Worm (Caenorhabditis elegans) whole organism, early embryonic: ENCODE results near the gene pitr-3.

ENCODE experiments used
- B0310.2 ChIP-seq: sonication (generic microtip); optimal IDR thresholded peaks from 2 replicates; lab custom pipeline; 2016; ENCODE audit warnings: mild to moderate bottlenecking, missing genetic modification characterization, missing compliant biosample characterization
- F13C5.2 ChIP-seq: sonication (generic microtip); optimal IDR thresholded peaks from 2 replicates; lab custom pipeline; 2017; ENCODE audit warnings: mild to moderate bottlenecking, missing genetic modification characterization, inconsistent platforms, missing compliant biosample characterization
- aly-1 ChIP-seq: sonication (generic microtip); optimal IDR thresholded peaks from 2 replicates; lab custom pipeline; 2016; ENCODE audit warnings: missing genetic modification characterization, missing compliant biosample characterization
- ama-1 ChIP-seq: fragments of 150-350 bp; optimal IDR thresholded peaks from 2 replicates; lab custom pipeline; 2014
- ceh-13 ChIP-seq: fragments of 200-800 bp; sonication (Bioruptor generic); optimal IDR thresholded peaks from 2 replicates; lab custom pipeline; 2018; ENCODE audit warnings: mild to moderate bottlenecking, missing genetic modification characterization, missing compliant biosample characterization
- ceh-36 ChIP-seq: sonication (generic microtip); optimal IDR thresholded peaks from 2 replicates; lab custom pipeline; 2016; ENCODE audit warnings: missing genetic modification characterization, inconsistent platforms, missing compliant biosample characterization
- ets-7 ChIP-seq: sonication (generic microtip); optimal IDR thresholded peaks from 2 replicates; lab custom pipeline; 2016; ENCODE audit warnings: missing genotype, missing genetic modification characterization, missing compliant biosample characterization
- flt-1 ChIP-seq: fragments of 200-800 bp; sonication (Bioruptor generic); IDR thresholded peaks from 2 replicates; pipeline ENCODE4 v1.3.6; 2022; ENCODE audit warnings: missing genetic modification characterization, missing compliant biosample characterization
- hmbx-1 ChIP-seq: sonication (generic microtip); optimal IDR thresholded peaks from 2 replicates; lab custom pipeline; 2016; ENCODE audit warnings: mild to moderate bottlenecking, missing genetic modification characterization, missing compliant biosample characterization
- hmg-4 ChIP-seq: fragments of 200-800 bp; sonication (Bioruptor generic); optimal IDR thresholded peaks from 2 replicates; lab custom pipeline; 2018; ENCODE audit warnings: mild to moderate bottlenecking, missing genetic modification characterization, missing compliant biosample characterization
- hnd-1 ChIP-seq: sonication (generic microtip); optimal IDR thresholded peaks from 2 replicates; lab custom pipeline; 2016; ENCODE audit warnings: missing genetic modification characterization, missing compliant biosample characterization
- pes-1 ChIP-seq: fragments of 200-800 bp; sonication (Bioruptor generic); IDR thresholded peaks from 2 replicates; pipeline ENCODE4 v1.3.6; 2022; ENCODE audit warnings: missing genetic modification reagents, missing genetic modification characterization, missing compliant biosample characterization
- scrt-1 ChIP-seq: fragments of 200-800 bp; sonication (Bioruptor generic); IDR thresholded peaks from 2 replicates; pipeline ENCODE4 v1.3.6; 2022; ENCODE audit warnings: missing genetic modification characterization, missing compliant biosample characterization
- sea-1 ChIP-seq: fragments of 200-800 bp; sonication (Bioruptor generic); conservative IDR thresholded peaks from 2 replicates; pipeline ENCODE4 v1.3.6; 2022; ENCODE audit warnings: missing genetic modification characterization, missing compliant biosample characterization
- tbx-11 ChIP-seq: fragments of 200-800 bp; sonication (Bioruptor generic); IDR thresholded peaks from 2 replicates; pipeline ENCODE4 v1.3.6; 2022; ENCODE audit warnings: missing genetic modification characterization, missing compliant biosample characterization
- tbx-37 ChIP-seq: fragments of 200-800 bp; sonication (Bioruptor generic); conservative IDR thresholded peaks from 2 replicates; pipeline ENCODE4 v1.3.6; 2022; ENCODE audit warnings: missing genetic modification reagents, missing genetic modification characterization, missing compliant biosample characterization
- tra-4 ChIP-seq: sonication (generic microtip); optimal IDR thresholded peaks from 2 replicates; lab custom pipeline; 2017; ENCODE audit warnings: missing genetic modification characterization, missing compliant biosample characterization

pitr-3 gene

ce11 chrV:9130766-9131165 is 10.4 kb downstream of the pitr-3 start, which contains the start of gene F21C10.19:
TSS of gene F21C10.19 (plus strand) at chrV:9131066.
- TF ChIP-seq F13C5.2 (tag; lab: Kevin White, UChicago), result no peak
- TF ChIP-seq ets-7 (tag; lab: Kevin White, UChicago), result no peak
- TF ChIP-seq tbx-11, result no peak
- no peak for TF ChIP-seq tra-4 (tag; lab: Kevin White, UChicago)
- TF ChIP-seq ceh-36 (tag; lab: Kevin White, UChicago), result no peak
- no peak for TF ChIP-seq hnd-1 (tag; lab: Kevin White, UChicago)
- no peak for TF ChIP-seq ceh-13 (GFP tag; lab: Kevin White, UChicago)
- TF ChIP-seq hmbx-1 (tag; lab: Kevin White, UChicago), result no peak
- no peak for TF ChIP-seq aly-1 (tag; lab: Kevin White, UChicago)
- TF ChIP-seq B0310.2 (tag; lab: Kevin White, UChicago), result no peak

DNA sequence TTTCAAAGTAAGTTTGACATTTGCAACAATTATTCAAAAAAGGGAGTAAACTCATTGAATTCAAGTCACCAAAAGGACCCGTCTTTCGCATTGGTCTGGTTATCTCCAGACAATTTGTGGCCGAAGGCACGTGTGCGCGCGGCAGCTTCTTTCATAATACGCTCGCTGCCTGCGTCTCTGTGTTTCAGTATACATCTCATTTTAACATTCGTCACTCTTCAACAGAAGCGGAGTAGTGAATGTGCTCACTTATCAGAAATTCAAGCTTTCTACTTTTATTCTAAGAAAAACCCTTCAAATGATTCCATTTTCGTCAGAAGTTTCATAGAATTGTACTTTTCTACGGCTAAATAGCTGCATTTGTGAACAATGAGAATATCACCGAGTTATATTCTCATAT is 12.6 kb downstream of the pitr-3 start:
- TF ChIP-seq B0310.2 (tag; lab: Kevin White, UChicago), result no peak
- no peak for TF ChIP-seq pes-1 (GFP tag; lab: Robert Waterston, UW)
- TF ChIP-seq scrt-1 (GFP tag; lab: Robert Waterston, UW), result no peak
- TF ChIP-seq hmg-4 (GFP tag; lab: Kevin White, UChicago), result no peak
- TF ChIP-seq ceh-13 (GFP tag; lab: Kevin White, UChicago), result no peak
- TF ChIP-seq ama-1 (lab: Kevin White, UChicago), result no peak
- no peak for TF ChIP-seq tbx-37
- TF ChIP-seq aly-1 (tag; lab: Kevin White, UChicago), result no peak
- TF ChIP-seq hmbx-1 (tag; lab: Kevin White, UChicago), result no peak
- no peak for TF ChIP-seq ceh-36 (tag; lab: Kevin White, UChicago)

ce11 chrV:9127773-9128172 is 13.4 kb downstream of the pitr-3 start, which contains the start of gene F21C10.3:
TSS of gene F21C10.3 (plus strand) at chrV:9128073.
- no peak for TF ChIP-seq hmbx-1 (tag; lab: Kevin White, UChicago)
- TF ChIP-seq B0310.2 (tag; lab: Kevin White, UChicago), result no peak
- no peak for TF ChIP-seq tra-4 (tag; lab: Kevin White, UChicago)
- TF ChIP-seq F13C5.2 (tag; lab: Kevin White, UChicago), result no peak
- TF ChIP-seq ets-7 (tag; lab: Kevin White, UChicago), result no peak
- no peak for TF ChIP-seq flt-1 (GFP tag; lab: Robert Waterston, UW)
- TF ChIP-seq hnd-1 (tag; lab: Kevin White, UChicago), result no peak
- no peak for TF ChIP-seq ama-1 (lab: Kevin White, UChicago)
- no peak for TF ChIP-seq pes-1 (GFP tag; lab: Robert Waterston, UW)
- no peak for TF ChIP-seq tbx-37
- no peak for TF ChIP-seq scrt-1 (GFP tag; lab: Robert Waterston, UW)
- TF ChIP-seq aly-1 (tag; lab: Kevin White, UChicago), result no peak

ce11 chrV:9126316-9126715 is 14.9 kb downstream of the pitr-3 start, which contains the start of gene F21C10.4:
TSS of gene F21C10.4 (plus strand) at chrV:9126616.
- no peak for TF ChIP-seq ama-1 (lab: Kevin White, UChicago)
- TF ChIP-seq sea-1 (GFP tag; lab: Robert Waterston, UW), result no peak
- no peak for TF ChIP-seq ets-7 (tag; lab: Kevin White, UChicago)

DNA sequence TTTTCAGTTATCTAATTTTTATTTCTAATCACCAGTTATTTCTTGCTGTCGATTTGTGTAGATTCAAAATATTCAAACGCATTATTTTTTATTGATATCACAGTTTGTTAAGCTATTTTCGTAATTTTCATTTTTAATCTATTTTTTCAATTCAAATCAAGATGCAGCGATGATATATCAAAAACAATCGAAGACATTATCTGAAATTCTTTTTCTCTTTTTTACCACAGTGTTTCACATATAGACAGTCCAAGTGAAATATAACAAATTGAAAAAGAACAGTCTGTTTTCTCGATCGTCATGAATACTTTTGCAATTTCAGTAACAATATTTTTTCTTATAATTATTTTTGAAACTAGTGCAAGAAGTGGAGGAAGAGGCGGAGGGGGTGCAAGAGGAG is 15.9 kb downstream of the pitr-3 start, which contains the start of gene F21C10.5:
Gene F21C10.5, plus strand, starts transcription at position 301 of the 400 bp plus-strand sequence.
- TF ChIP-seq tra-4 (tag; lab: Kevin White, UChicago) (no peak), scrt-1 (GFP tag; lab: Robert Waterston, UW) (no peak), ama-1 (lab: Kevin White, UChicago) (no peak), tbx-37 (no peak), ceh-36 (tag; lab: Kevin White, UChicago) (no peak), hmbx-1 (tag; lab: Kevin White, UChicago) (no peak), F13C5.2 (tag; lab: Kevin White, UChicago) (no peak), B0310.2 (tag; lab: Kevin White, UChicago) (no peak), aly-1 (tag; lab: Kevin White, UChicago) (no peak)

DNA sequence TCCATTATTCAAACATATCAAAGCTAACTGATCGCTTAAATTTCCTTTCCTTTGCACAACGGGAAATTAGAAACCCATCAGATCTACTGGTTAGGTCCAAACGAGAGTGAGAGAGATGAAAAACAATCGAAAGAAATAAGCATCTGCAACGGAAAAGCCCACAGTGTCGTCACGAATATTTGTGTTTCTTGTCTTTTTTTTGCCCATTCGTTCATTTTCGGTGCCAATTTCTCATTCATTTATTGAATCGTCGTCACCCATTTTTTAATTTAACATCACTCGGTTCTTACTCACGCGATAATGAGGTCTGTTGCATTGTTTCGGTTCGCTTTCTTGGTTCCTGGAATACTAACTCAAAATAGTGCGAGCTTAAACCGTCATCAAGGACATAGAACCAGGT is 17.0 kb downstream of the pitr-3 start, which contains the start of gene F21C10.6:
Gene F21C10.6, plus strand, starts transcription at position 301 of the 400 bp plus-strand sequence.
- TF ChIP-seq aly-1 (tag; lab: Kevin White, UChicago) (no peak), B0310.2 (tag; lab: Kevin White, UChicago) (no peak), ceh-36 (tag; lab: Kevin White, UChicago) (no peak), tra-4 (tag; lab: Kevin White, UChicago) (no peak), hmg-4 (GFP tag; lab: Kevin White, UChicago) (no peak), ama-1 (lab: Kevin White, UChicago) (no peak), flt-1 (GFP tag; lab: Robert Waterston, UW) (no peak), pes-1 (GFP tag; lab: Robert Waterston, UW) (no peak), scrt-1 (GFP tag; lab: Robert Waterston, UW) (no peak), ceh-13 (GFP tag; lab: Kevin White, UChicago) (no peak), hmbx-1 (tag; lab: Kevin White, UChicago) (no peak), F13C5.2 (tag; lab: Kevin White, UChicago) (no peak)

- TF ChIP-seq ceh-13 (GFP tag; lab: Kevin White, UChicago), result no peak
- TF ChIP-seq pes-1 (GFP tag; lab: Robert Waterston, UW), result no peak
- no peak for TF ChIP-seq tbx-11
- TF ChIP-seq ceh-36 (tag; lab: Kevin White, UChicago), result no peak
- no peak for TF ChIP-seq flt-1 (GFP tag; lab: Robert Waterston, UW)
- TF ChIP-seq tbx-37, result no peak
- TF ChIP-seq hmbx-1 (tag; lab: Kevin White, UChicago), result no peak
- no peak for TF ChIP-seq B0310.2 (tag; lab: Kevin White, UChicago)
- TF ChIP-seq ets-7 (tag; lab: Kevin White, UChicago), result no peak
- no peak for TF ChIP-seq tra-4 (tag; lab: Kevin White, UChicago)
- TF ChIP-seq hmg-4 (GFP tag; lab: Kevin White, UChicago), result no peak
- TF ChIP-seq sea-1 (GFP tag; lab: Robert Waterston, UW), result no peak
Observed at ce11 chrV:9123186-9123585, 18.0 kb downstream of the pitr-3 start, which contains the start of gene F21C10.11. TSS of gene F21C10.11 (plus strand) at chrV:9123486.
